Fruit fly (Drosophila melanogaster) whole organism, embryonic: ENCODE results near the gene Tsf1.
A peak's percentile ranks its signal among the peaks of the same experiment; 100 is the strongest.

Source experiments
- Ada2b ChIP-seq: fragments of 200-800 bp; sonication (Bioruptor generic); IDR thresholded peaks from 2 replicates; pipeline ENCODE4 v1.3.6; 2022; ENCODE audit warnings: missing biosample characterization, missing genetic modification characterization
- Atf3 ChIP-seq: fragments of 200-800 bp; sonication (Bioruptor generic); optimal IDR thresholded peaks from 3 replicates; lab custom pipeline; 2016; ENCODE audit warnings: missing biosample characterization, missing genetic modification characterization
- CG10431 ChIP-seq: fragments of 200-800 bp; sonication (Bioruptor generic); optimal IDR thresholded peaks from 3 replicates; lab custom pipeline; 2018; ENCODE audit warnings: missing biosample characterization, mild to moderate bottlenecking, missing genetic modification characterization
- CG10654 ChIP-seq: fragments of 200-800 bp; sonication (Bioruptor generic); optimal IDR thresholded peaks from 2 replicates; lab custom pipeline; 2016; ENCODE audit warnings: missing biosample characterization, missing genetic modification characterization
- CG12071 ChIP-seq: fragments of 200-800 bp; sonication (Bioruptor generic); optimal IDR thresholded peaks from 3 replicates; lab custom pipeline; 2018; ENCODE audit warnings: missing biosample characterization, mild to moderate bottlenecking, missing genetic modification characterization
- CG14014 ChIP-seq: fragments of 200-800 bp; sonication (Bioruptor generic); IDR thresholded peaks from 2 replicates; pipeline ENCODE4 v1.3.6; 2022; ENCODE audit warnings: missing biosample characterization, missing genetic modification characterization
- CG14441 ChIP-seq: fragments of 200-800 bp; sonication (Bioruptor generic); IDR thresholded peaks from 2 replicates; pipeline ENCODE4 v1.3.6; 2022; ENCODE audit warnings: missing biosample characterization, missing genetic modification characterization
- CG14860 ChIP-seq: fragments of 200-800 bp; sonication (Bioruptor generic); IDR thresholded peaks from 3 replicates; pipeline ENCODE4 v1.3.6; 2022; ENCODE audit warnings: missing biosample characterization, missing genetic modification characterization; ENCODE audit not compliant: partially characterized antibody
- CG1529 ChIP-seq: fragments of 200-800 bp; sonication (Bioruptor generic); optimal IDR thresholded peaks from 3 replicates; lab custom pipeline; 2018; ENCODE audit warnings: missing biosample characterization, missing genetic modification characterization
- CG15601 ChIP-seq: fragments of 200-800 bp; sonication (Bioruptor generic); optimal IDR thresholded peaks from 3 replicates; lab custom pipeline; 2019; ENCODE audit warnings: missing biosample characterization, mild to moderate bottlenecking, missing genetic modification characterization, moderate library complexity
- CG16813 ChIP-seq: fragments of 200-800 bp; sonication (Bioruptor generic); IDR thresholded peaks from 3 replicates; pipeline ENCODE4 v1.3.6; 2022; ENCODE audit warnings: missing biosample characterization, missing genetic modification characterization; ENCODE audit not compliant: partially characterized antibody
- CG18476 ChIP-seq: fragments of 200-800 bp; sonication (Bioruptor generic); optimal IDR thresholded peaks from 2 replicates; lab custom pipeline; 2016; ENCODE audit warnings: missing biosample characterization, mild to moderate bottlenecking, missing genetic modification characterization
- CG2875 ChIP-seq: fragments of 200-800 bp; sonication (Bioruptor generic); optimal IDR thresholded peaks from 2 replicates; lab custom pipeline; 2017; ENCODE audit warnings: missing biosample characterization, mild to moderate bottlenecking, missing genetic modification characterization, missing genetic modification reagents
- CG30403 ChIP-seq: fragments of 200-800 bp; sonication (Bioruptor generic); optimal IDR thresholded peaks from 3 replicates; lab custom pipeline; 2016; ENCODE audit warnings: missing biosample characterization, missing genetic modification characterization
- CG32767 ChIP-seq: fragments of 200-800 bp; sonication (Bioruptor generic); IDR thresholded peaks from 2 replicates; pipeline ENCODE4 v1.3.6; 2022; ENCODE audit warnings: missing biosample characterization, missing genetic modification characterization
- CG3995 ChIP-seq: fragments of 200-800 bp; sonication (Bioruptor generic); optimal IDR thresholded peaks from 3 replicates; lab custom pipeline; 2016; ENCODE audit warnings: missing biosample characterization, missing genetic modification characterization
- CG4404 ChIP-seq: fragments of 200-800 bp; sonication (Bioruptor generic); IDR thresholded peaks from 2 replicates; pipeline ENCODE4 v1.3.6; 2022; ENCODE audit warnings: missing biosample characterization, missing genetic modification characterization
- CG4730 ChIP-seq: fragments of 200-800 bp; sonication (Bioruptor generic); IDR thresholded peaks from 2 replicates; pipeline ENCODE4 v1.3.6; 2022; ENCODE audit warnings: missing biosample characterization, missing genetic modification characterization
- CG7928 ChIP-seq: fragments of 200-800 bp; sonication (Bioruptor generic); optimal IDR thresholded peaks from 2 replicates; lab custom pipeline; 2017; ENCODE audit warnings: missing biosample characterization, mild to moderate bottlenecking, missing genetic modification characterization
- CG8290 ChIP-seq, 3 experiments: fragments of 200-800 bp; sonication (Bioruptor generic); optimal IDR thresholded peaks; 2 replicates each; lab custom pipeline; 2016 to 2019; ENCODE audit warnings: missing biosample characterization in 3 of 3, missing genetic modification characterization in 3 of 3, mild to moderate bottlenecking in 2 of 3, moderate library complexity in 1 of 3
- Dll ChIP-seq: fragments of 200-800 bp; sonication (Bioruptor generic); IDR thresholded peaks from 4 replicates; pipeline ENCODE4 v1.3.6; 2022; ENCODE audit warnings: missing biosample characterization, missing genetic modification characterization; ENCODE audit not compliant: partially characterized antibody
- Dp ChIP-seq: fragments of 200-800 bp; sonication (Bioruptor generic); optimal IDR thresholded peaks from 2 replicates; lab custom pipeline; 2018; ENCODE audit warnings: missing biosample characterization, mild to moderate bottlenecking, missing genetic modification characterization, moderate library complexity
- E2f1 ChIP-seq: fragments of 200-800 bp; sonication (Bioruptor generic); IDR thresholded peaks from 2 replicates; pipeline ENCODE4 v1.3.6; 2022; ENCODE audit warnings: missing biosample characterization, missing genetic modification characterization
- E2f2 ChIP-seq: fragments of 200-800 bp; sonication (Bioruptor generic); IDR thresholded peaks from 2 replicates; pipeline ENCODE4 v1.3.6; 2022; ENCODE audit warnings: missing biosample characterization, missing genetic modification characterization
- Hr39 ChIP-seq: fragments of >200 bp; optimal IDR thresholded peaks from 2 replicates; lab custom pipeline; 2017
- Kr ChIP-seq: fragments of 200-800 bp; sonication (Bioruptor generic); optimal IDR thresholded peaks from 2 replicates; lab custom pipeline; 2017; ENCODE audit warnings: missing biosample characterization, mild to moderate bottlenecking, missing genetic modification characterization
- MTF-1 ChIP-seq: fragments of 200-800 bp; sonication (Bioruptor generic); optimal IDR thresholded peaks from 2 replicates; lab custom pipeline; 2018; ENCODE audit warnings: missing biosample characterization, mild to moderate bottlenecking, missing genetic modification characterization, borderline replicate concordance
- Oaz ChIP-seq: fragments of 200-800 bp; sonication (Bioruptor generic); IDR thresholded peaks from 2 replicates; pipeline ENCODE4 v1.3.6; 2022; ENCODE audit warnings: missing biosample characterization, missing genetic modification characterization
- Ravus ChIP-seq: fragments of 200-800 bp; sonication (Bioruptor generic); IDR thresholded peaks from 2 replicates; pipeline ENCODE4 v1.3.6; 2022; ENCODE audit warnings: missing biosample characterization, missing genetic modification characterization
- Trl ChIP-seq, 3 experiments: fragments of >200 bp in 2 of 3; fragments of 200-800 bp in 1 of 3; sonication (Bioruptor generic) in 1 of 3; optimal IDR thresholded peaks; 2 replicates in 1 of 3; 3 replicates in 2 of 3; lab custom pipeline; 2016 to 2017; ENCODE audit warnings: missing biosample characterization in 1 of 3, missing genetic modification characterization in 1 of 3
- aop ChIP-seq: fragments of 200-800 bp; sonication (Bioruptor generic); IDR thresholded peaks from 2 replicates; pipeline ENCODE4 v1.3.6; 2022; ENCODE audit warnings: missing biosample characterization, missing genetic modification characterization
- dati ChIP-seq: fragments of 200-800 bp; sonication (Bioruptor generic); IDR thresholded peaks from 2 replicates; pipeline ENCODE4 v1.3.6; 2022; ENCODE audit warnings: missing biosample characterization, missing genetic modification characterization
- ftz-f1 ChIP-seq: fragments of 200-800 bp; sonication (Bioruptor generic); optimal IDR thresholded peaks from 2 replicates; lab custom pipeline; 2016; ENCODE audit warnings: missing biosample characterization, missing genetic modification characterization
- gsb-n ChIP-seq: fragments of 200-800 bp; sonication (Bioruptor generic); optimal IDR thresholded peaks from 3 replicates; lab custom pipeline; 2018; ENCODE audit warnings: missing biosample characterization, mild to moderate bottlenecking, missing genetic modification characterization
- hbn ChIP-seq: fragments of 200-800 bp; sonication (Bioruptor generic); IDR thresholded peaks from 2 replicates; pipeline ENCODE4 v1.3.6; 2022; ENCODE audit warnings: missing biosample characterization, missing genetic modification characterization; ENCODE audit not compliant: partially characterized antibody
- ind ChIP-seq: fragments of 200-800 bp; sonication (Bioruptor generic); optimal IDR thresholded peaks from 3 replicates; lab custom pipeline; 2016; ENCODE audit warnings: missing biosample characterization, missing genetic modification characterization
- jing ChIP-seq: fragments of 200-800 bp; sonication (Bioruptor generic); optimal IDR thresholded peaks from 2 replicates; lab custom pipeline; 2018; ENCODE audit warnings: missing biosample characterization, mild to moderate bottlenecking, missing genetic modification characterization
- nerfin-1 ChIP-seq: fragments of 200-800 bp; sonication (Bioruptor generic); optimal IDR thresholded peaks from 3 replicates; lab custom pipeline; 2019; ENCODE audit warnings: missing biosample characterization, mild to moderate bottlenecking, missing genetic modification characterization, moderate library complexity
- nerfin-2 ChIP-seq: fragments of 200-800 bp; sonication (Bioruptor generic); IDR thresholded peaks from 2 replicates; pipeline ENCODE4 v1.3.6; 2022; ENCODE audit warnings: missing biosample characterization, missing genetic modification characterization; ENCODE audit not compliant: partially characterized antibody
- oc ChIP-seq: fragments of 200-800 bp; sonication (Bioruptor generic); optimal IDR thresholded peaks from 2 replicates; lab custom pipeline; 2018; ENCODE audit warnings: missing biosample characterization, mild to moderate bottlenecking, missing genetic modification characterization, moderate library complexity
- pzg ChIP-seq: fragments of 200-800 bp; sonication (Bioruptor generic); optimal IDR thresholded peaks from 3 replicates; lab custom pipeline; 2018; ENCODE audit warnings: missing biosample characterization, mild to moderate bottlenecking, missing genetic modification characterization, moderate library complexity
- sc ChIP-seq, 3 experiments: fragments of >200 bp in 2 of 3; fragments of 200-800 bp in 1 of 3; sonication (Bioruptor generic) in 1 of 3; optimal IDR thresholded peaks; 2 replicates in 2 of 3; 3 replicates in 1 of 3; lab custom pipeline; 2017; ENCODE audit warnings: mild to moderate bottlenecking in 1 of 3, missing biosample characterization in 1 of 3, missing genetic modification characterization in 1 of 3, missing genetic modification reagents in 1 of 3
- scrt ChIP-seq: fragments of 200-800 bp; sonication (Bioruptor generic); optimal IDR thresholded peaks from 2 replicates; lab custom pipeline; 2018; ENCODE audit warnings: missing biosample characterization, mild to moderate bottlenecking, missing genetic modification characterization, moderate library complexity
- tgo ChIP-seq: fragments of 200-800 bp; sonication (Bioruptor generic); IDR thresholded peaks from 3 replicates; pipeline ENCODE4 v1.3.6; 2022; ENCODE audit warnings: missing biosample characterization, missing genetic modification characterization
- tup ChIP-seq: fragments of 200-800 bp; sonication (Bioruptor generic); optimal IDR thresholded peaks from 2 replicates; lab custom pipeline; 2016; ENCODE audit warnings: missing biosample characterization, mild to moderate bottlenecking, missing genetic modification characterization, moderate library complexity
- twi ChIP-seq: fragments of 200-800 bp; optimal IDR thresholded peaks from 2 replicates; lab custom pipeline; 2019; ENCODE audit warnings: missing biosample characterization, mild to moderate bottlenecking, missing genetic modification characterization, moderate library complexity
- unpg ChIP-seq: fragments of 200-800 bp; sonication (Bioruptor generic); optimal IDR thresholded peaks from 3 replicates; lab custom pipeline; 2018; ENCODE audit warnings: missing biosample characterization, mild to moderate bottlenecking, missing genetic modification characterization, moderate library complexity

Gene Tsf1

DNA sequence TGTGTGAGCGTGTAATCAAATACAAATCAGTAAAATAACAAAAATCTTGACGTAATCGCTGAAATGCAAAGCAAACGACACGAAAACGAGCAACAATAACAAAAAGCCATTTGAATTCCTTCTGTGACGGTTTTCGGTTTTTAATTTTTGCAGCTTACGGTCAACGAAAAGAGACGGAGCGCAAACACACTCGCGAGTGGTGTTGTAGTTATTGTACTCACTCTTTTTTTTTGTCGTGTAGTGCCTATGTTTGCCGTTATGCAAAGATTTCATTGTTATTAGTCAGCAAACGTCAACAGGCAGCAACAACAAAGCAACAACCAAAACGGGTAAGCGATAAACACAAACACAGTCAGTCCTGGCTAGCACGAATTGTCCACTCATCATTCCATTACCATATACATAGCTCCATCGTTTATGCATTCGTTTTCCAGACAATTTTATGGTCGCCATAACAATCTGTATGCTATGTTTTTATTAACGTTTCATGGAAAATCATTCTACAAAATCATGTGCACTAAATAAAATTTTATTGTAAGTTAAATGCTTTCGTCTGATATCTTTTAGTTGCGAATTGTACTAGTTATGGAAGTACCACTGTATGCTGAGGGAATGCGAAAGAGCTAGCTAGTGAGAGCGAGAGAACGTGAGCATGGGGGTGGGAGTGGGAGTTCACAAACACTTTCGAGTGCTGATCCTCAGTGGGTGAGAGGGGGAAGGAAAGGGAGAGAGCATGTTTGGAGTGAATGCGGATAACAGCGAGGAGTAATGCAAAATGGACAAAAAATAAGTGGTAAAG, 19.8 kb upstream of the Tsf1 start (continued):
- TF ChIP-seq CG4730 (GFP tag; lab: Robert Waterston, UW) (peak; percentile 36; the same call in 1 of the 2 replicates), ftz-f1 (GFP tag; lab: Kevin White, UChicago) (no peak), scrt (GFP tag; lab: Kevin White, UChicago) (peak; percentile 77), E2f1 (GFP tag; lab: Robert Waterston, UW) (peak; percentile 71), nerfin-1 (tag; lab: Kevin White, UChicago) (peak; percentile 73), Oaz (peak; percentile 43; the same call in 1 of the 2 replicates), tup (no peak), hbn (GFP tag; lab: Robert Waterston, UW) (no peak), CG8290 (GFP tag; optimal IDR thresholded peaks at IDR 0.05; lab: Kevin White, UChicago) (no peak), CG8290 (tag; optimal IDR thresholded peaks at IDR 0.05; lab: Kevin White, UChicago) (peak in 1 of 2 experiments; percentile 63), CG18476 (GFP tag; lab: Kevin White, UChicago) (peak; percentile 48), E2f2 (GFP tag; lab: Robert Waterston, UW) (peak; percentile 28; the same call in 1 of the 2 replicates), CG7928 (GFP tag; lab: Kevin White, UChicago) (peak; percentile 22), CG10654 (GFP tag; lab: Kevin White, UChicago) (no peak), twi (peak; percentile 38), Dp (GFP tag; lab: Kevin White, UChicago) (no peak), ind (GFP tag; lab: Kevin White, UChicago) (peak; percentile 58), tgo (GFP tag; lab: Robert Waterston, UW) (peak; percentile 83), pzg (GFP tag; lab: Kevin White, UChicago) (peak; percentile 4), CG14441 (peak; percentile 71), Ada2b (peak; percentile 70), CG14860 (GFP tag; lab: Robert Waterston, UW) (no peak), CG14014 (peak; percentile 91), gsb-n (tag; lab: Kevin White, UChicago) (no peak), nerfin-2 (GFP tag; lab: Robert Waterston, UW) (no peak), CG3995 (GFP tag; lab: Kevin White, UChicago) (peak; percentile 21), jing (GFP tag; lab: Kevin White, UChicago) (peak; percentile 44), Hr39 (lab: Kevin White, UChicago) (no peak), CG1529 (peak; percentile 28), Kr (GFP tag; lab: Kevin White, UChicago) (no peak), Ravus (GFP tag; lab: Robert Waterston, UW) (peak; percentile 9; the same call in 1 of the 2 replicates), CG30403 (GFP tag; lab: Kevin White, UChicago) (peak; percentile 31), sc (optimal IDR thresholded peaks at IDR 0.05; lab: Kevin White, UChicago) (no peak), sc (GFP tag; optimal IDR thresholded peaks at IDR 0.05; lab: Kevin White, UChicago) (peak; percentile 20), Dll (GFP tag; lab: Robert Waterston, UW) (no peak), MTF-1 (peak; percentile 21), oc (tag; lab: Kevin White, UChicago) (peak; percentile 50), CG12071 (GFP tag; lab: Kevin White, UChicago) (peak; percentile 65), Trl (optimal IDR thresholded peaks at IDR 0.05; lab: Kevin White, UChicago) (peak; percentile 51 to 79), Trl (GFP tag; optimal IDR thresholded peaks at IDR 0.05; lab: Kevin White, UChicago) (peak; percentile 51), CG32767 (GFP tag; lab: Robert Waterston, UW) (peak; percentile 79), CG10431 (no peak), Atf3 (GFP tag; lab: Kevin White, UChicago) (peak; percentile 45), CG4404 (GFP tag; lab: Robert Waterston, UW) (peak; percentile 73), aop (GFP tag; lab: Robert Waterston, UW) (no peak), CG15601 (tag; lab: Kevin White, UChicago) (peak; percentile 43), dati (no peak), CG2875 (GFP tag; lab: Kevin White, UChicago) (peak; percentile 11), CG16813 (GFP tag; lab: Robert Waterston, UW) (no peak), unpg (GFP tag; lab: Kevin White, UChicago) (peak; percentile 75)
